Fruit fly (Drosophila melanogaster): ENCODE data around the gene CG4572.

The CG4572 gene

DNA sequence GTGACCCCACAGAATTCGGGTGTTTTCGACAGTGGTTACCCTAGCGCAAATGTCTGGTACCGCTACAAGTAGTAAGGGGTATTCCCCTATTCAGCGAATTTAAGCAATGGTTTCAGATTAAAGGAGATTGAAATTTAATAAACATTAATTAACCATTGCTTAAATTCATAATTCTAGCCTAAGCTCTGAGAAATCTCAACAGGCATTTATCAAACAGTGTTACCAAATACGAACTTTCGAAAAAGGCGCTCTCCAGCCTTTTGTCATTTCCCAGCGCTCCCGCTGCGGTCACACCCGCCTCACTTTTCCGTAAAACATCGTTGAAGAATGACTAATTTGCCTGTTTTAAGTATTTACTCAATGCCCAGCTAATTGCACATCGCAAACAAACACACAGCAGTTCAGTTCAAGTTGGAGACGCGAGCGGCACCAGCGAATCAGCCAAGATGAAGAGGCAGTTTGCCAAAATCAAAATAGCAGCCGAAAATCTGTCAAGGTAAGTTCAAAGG is 40.7 kb upstream of the CG4572 start, which contains the start of the genes Surf6 and RhoGAP92B (continued):
- TF ChIP-seq CG2712 (tag; optimal IDR thresholded peaks at IDR 0.05) (peak; percentile 67), salm (tag; optimal IDR thresholded peaks at IDR 0.05) (peak; percentile 41), mld (GFP tag; IDR thresholded peaks at IDR 0.05; ENCODE audit: partially characterized antibody) (no peak), ash1 (GFP tag; optimal IDR thresholded peaks at IDR 0.05) (no peak), CG32532 (GFP tag; IDR thresholded peaks at IDR 0.05) (peak; percentile 71), Bdp1 (GFP tag; optimal IDR thresholded peaks at IDR 0.05) (peak; percentile 36), wek (GFP tag; optimal IDR thresholded peaks at IDR 0.05) (peak; percentile 99), Doc2 (GFP tag; IDR thresholded peaks at IDR 0.05) (no peak), CG7271 (tag; optimal IDR thresholded peaks at IDR 0.05) (peak; percentile 5), CG6765 (GFP tag; optimal IDR thresholded peaks at IDR 0.05) (peak; percentile 75), en (GFP tag; optimal IDR thresholded peaks at IDR 0.05) (peak; percentile 49), seq (GFP tag; IDR thresholded peaks at IDR 0.05) (peak; percentile 47; the same call in 1 of the 2 replicates), nerfin-2 (GFP tag; IDR thresholded peaks at IDR 0.05; ENCODE audit: partially characterized antibody) (no peak), Oaz (GFP tag; IDR thresholded peaks at IDR 0.05) (no peak), CG15269 (tag; optimal IDR thresholded peaks at IDR 0.05) (peak; percentile 45), Myb (GFP tag; optimal IDR thresholded peaks at IDR 0.05) (peak; percentile 62), oc (tag; optimal IDR thresholded peaks at IDR 0.05) (no peak), CG4707 (GFP tag; optimal IDR thresholded peaks at IDR 0.05) (no peak), ase (GFP tag; IDR thresholded peaks at IDR 0.05) (no peak), NfI (GFP tag; optimal IDR thresholded peaks at IDR 0.05) (peak; percentile 64), HmgZ (tag; optimal IDR thresholded peaks at IDR 0.05) (peak; percentile 79), Sin3A (optimal IDR thresholded peaks at IDR 0.05) (peak; percentile 96), Hr51 (GFP tag; optimal IDR thresholded peaks at IDR 0.05) (peak; percentile 32 to 55), HLH3B (GFP tag; IDR thresholded peaks at IDR 0.05) (no peak), GATAe (GFP tag; conservative IDR thresholded peaks at IDR 0.05) (no peak), CG12104 (GFP tag; optimal IDR thresholded peaks at IDR 0.05) (peak; percentile 38), mirr (GFP tag; optimal IDR thresholded peaks at IDR 0.05) (no peak), Elba2 (GFP tag; optimal IDR thresholded peaks at IDR 0.05) (peak; percentile 43), twi (tag; optimal IDR thresholded peaks at IDR 0.05) (peak; percentile 38), CTCF (GFP tag; optimal IDR thresholded peaks at IDR 0.05) (peak; percentile 47), pita (GFP tag; optimal IDR thresholded peaks at IDR 0.05) (no peak), tap (tag; optimal IDR thresholded peaks at IDR 0.05) (peak; percentile 2), CG30020 (tag; optimal IDR thresholded peaks at IDR 0.05) (peak; percentile 51), CG17385 (GFP tag; optimal IDR thresholded peaks at IDR 0.05) (peak; percentile 67), ranshi (GFP tag; IDR thresholded peaks at IDR 0.05) (0 out of 2 replicates have a peak, but pooled peaks have one; percentile 25), dmrt99B (tag; optimal IDR thresholded peaks at IDR 0.05) (peak; percentile 51), CG34422 (GFP tag; IDR thresholded peaks at IDR 0.05) (no peak), HLH4C (GFP tag; IDR thresholded peaks at IDR 0.05; ENCODE audit: partially characterized antibody) (peak; percentile 59; the same call in 1 of the 3 replicates), croc (GFP tag; conservative IDR thresholded peaks at IDR 0.05) (no peak), Ptx1 (GFP tag; IDR thresholded peaks at IDR 0.05) (0 out of 2 replicates have a peak, but pooled peaks have one; percentile 27), NC2α (GFP tag; optimal IDR thresholded peaks at IDR 0.05) (peak; percentile 69), slbo (GFP tag; IDR thresholded peaks at IDR 0.05) (peak; percentile 38), NFAT (GFP tag; IDR thresholded peaks at IDR 0.05) (peak; percentile 31; the same call in 1 of the 2 replicates), zen (tag; optimal IDR thresholded peaks at IDR 0.05) (peak; percentile 53), CG8944 (GFP tag; optimal IDR thresholded peaks at IDR 0.05) (peak; percentile 39), Dp (GFP tag; optimal IDR thresholded peaks at IDR 0.05) (peak; percentile 75), CG7745 (tag; optimal IDR thresholded peaks at IDR 0.05) (no peak), Awh (GFP tag; IDR thresholded peaks at IDR 0.05) (no peak), CG15696 (tag; optimal IDR thresholded peaks at IDR 0.05) (peak; percentile 47), CG18599 (GFP tag; optimal IDR thresholded peaks at IDR 0.05) (peak; percentile 83), Fer1 (GFP tag; optimal IDR thresholded peaks at IDR 0.05) (peak; percentile 79)
